Worm (Caenorhabditis elegans) whole organism, early embryonic: Measurements from ENCODE around the gene F16G10.10.

ENCODE experiments used
- B0310.2 ChIP-seq: sonication (generic microtip); optimal IDR thresholded peaks from 2 replicates; lab custom pipeline; 2016; ENCODE audit warnings: mild to moderate bottlenecking, missing genetic modification characterization, missing compliant biosample characterization
- aly-1 ChIP-seq: sonication (generic microtip); optimal IDR thresholded peaks from 2 replicates; lab custom pipeline; 2016; ENCODE audit warnings: missing genetic modification characterization, missing compliant biosample characterization
- ama-1 ChIP-seq: fragments of 150-350 bp; optimal IDR thresholded peaks from 2 replicates; lab custom pipeline; 2014
- ceh-13 ChIP-seq: fragments of 200-800 bp; sonication (Bioruptor generic); optimal IDR thresholded peaks from 2 replicates; lab custom pipeline; 2018; ENCODE audit warnings: mild to moderate bottlenecking, missing genetic modification characterization, missing compliant biosample characterization
- ceh-36 ChIP-seq: sonication (generic microtip); optimal IDR thresholded peaks from 2 replicates; lab custom pipeline; 2016; ENCODE audit warnings: missing genetic modification characterization, inconsistent platforms, missing compliant biosample characterization
- ets-7 ChIP-seq: sonication (generic microtip); optimal IDR thresholded peaks from 2 replicates; lab custom pipeline; 2016; ENCODE audit warnings: missing genotype, missing genetic modification characterization, missing compliant biosample characterization
- flt-1 ChIP-seq: fragments of 200-800 bp; sonication (Bioruptor generic); IDR thresholded peaks from 2 replicates; pipeline ENCODE4 v1.3.6; 2022; ENCODE audit warnings: missing genetic modification characterization, missing compliant biosample characterization
- hmbx-1 ChIP-seq: sonication (generic microtip); optimal IDR thresholded peaks from 2 replicates; lab custom pipeline; 2016; ENCODE audit warnings: mild to moderate bottlenecking, missing genetic modification characterization, missing compliant biosample characterization
- hnd-1 ChIP-seq: sonication (generic microtip); optimal IDR thresholded peaks from 2 replicates; lab custom pipeline; 2016; ENCODE audit warnings: missing genetic modification characterization, missing compliant biosample characterization
- tbx-11 ChIP-seq: fragments of 200-800 bp; sonication (Bioruptor generic); IDR thresholded peaks from 2 replicates; pipeline ENCODE4 v1.3.6; 2022; ENCODE audit warnings: missing genetic modification characterization, missing compliant biosample characterization
- tra-4 ChIP-seq: sonication (generic microtip); optimal IDR thresholded peaks from 2 replicates; lab custom pipeline; 2017; ENCODE audit warnings: missing genetic modification characterization, missing compliant biosample characterization

DNA sequence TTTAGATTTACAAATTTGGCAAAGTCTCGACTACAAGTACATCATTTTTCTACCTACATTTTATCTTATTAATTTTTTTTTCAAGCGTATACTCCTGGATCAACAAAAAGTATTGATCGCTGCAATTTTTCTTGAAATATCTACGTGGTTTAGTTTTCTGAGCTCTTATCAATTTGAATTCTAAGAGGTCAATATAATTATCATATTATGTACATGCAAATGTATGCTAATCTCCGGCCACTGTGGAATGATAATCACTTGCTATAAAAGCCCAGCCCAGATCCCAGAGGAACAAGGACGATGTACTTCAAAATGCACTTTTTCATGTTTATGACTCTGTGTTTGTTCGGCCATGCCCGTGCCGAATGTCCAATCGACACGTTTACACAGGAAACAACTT is 34.0 kb downstream of the F16G10.10 start, which contains the start of gene F43C11.1:
- TF ChIP-seq ama-1 (lab: Kevin White, UChicago) (no peak), ceh-13 (no peak), flt-1 (GFP tag; lab: Robert Waterston, UW) (no peak), hmbx-1 (tag; lab: Kevin White, UChicago) (no peak), tbx-11 (no peak), aly-1 (no peak), ceh-36 (tag; lab: Kevin White, UChicago) (no peak), tra-4 (no peak), B0310.2 (tag; lab: Kevin White, UChicago) (no peak), ets-7 (tag; lab: Kevin White, UChicago) (no peak), hnd-1 (tag; lab: Kevin White, UChicago) (no peak)
